Comparison of ENCODE assay signal across 2 fruit fly cellular contexts in genomic region chr2L:14141238-14141637, dm6.
TF ChIP-seq lines count a peak whose summit lies in the region.

No protein-coding gene starts in this region.

TF ChIP-seq in whole organism, embryonic, 481 proteins besides CTCF, POLR2A, EP300 and RAD21 (continued from another document and continues in another):
- peak; percentile 65; the same call in 1 of the 2 replicates for TF ChIP-seq CG14014 (GFP tag; IDR thresholded peaks at IDR 0.05; lab: Robert Waterston, UW)
- no peak for TF ChIP-seq salm (tag; optimal IDR thresholded peaks at IDR 0.05; lab: Kevin White, UChicago)
- TF ChIP-seq CG18011 (GFP tag; optimal IDR thresholded peaks at IDR 0.05; lab: Kevin White, UChicago): no peak
- no peak for TF ChIP-seq kay (GFP tag; optimal IDR thresholded peaks at IDR 0.05; lab: Kevin White, UChicago)
- TF ChIP-seq CG6689 (GFP tag; IDR thresholded peaks at IDR 0.05; lab: Robert Waterston, UW): peak; percentile 32; the same call in 1 of the 2 replicates
- TF ChIP-seq vfl (GFP tag; optimal IDR thresholded peaks at IDR 0.05; lab: Kevin White, UChicago): no peak
- TF ChIP-seq CG12236 (GFP tag; optimal IDR thresholded peaks at IDR 0.05; lab: Kevin White, UChicago): no peak
- TF ChIP-seq lmd (GFP tag; IDR thresholded peaks at IDR 0.05; lab: Robert Waterston, UW): peak; percentile 43
- no peak for TF ChIP-seq CG4820 (GFP tag; optimal IDR thresholded peaks at IDR 0.05; lab: Kevin White, UChicago)
- no peak for TF ChIP-seq CG17568 (GFP tag; optimal IDR thresholded peaks at IDR 0.05; lab: Kevin White, UChicago)
- no peak for TF ChIP-seq CG17612 (GFP tag; IDR thresholded peaks at IDR 0.05; lab: Robert Waterston, UW)
- no peak for TF ChIP-seq fd102C (GFP tag; optimal IDR thresholded peaks at IDR 0.05; lab: Kevin White, UChicago)
- 0 out of 2 replicates have a peak, but pooled peaks have one; percentile 16 for TF ChIP-seq HLH3B (GFP tag; IDR thresholded peaks at IDR 0.05; lab: Robert Waterston, UW)
- no peak for TF ChIP-seq psq (GFP tag; optimal IDR thresholded peaks at IDR 0.05; lab: Kevin White, UChicago)
- TF ChIP-seq CG13424 (tag; optimal IDR thresholded peaks at IDR 0.05; lab: Kevin White, UChicago): peak; percentile 46
- no peak for TF ChIP-seq gsb (GFP tag; IDR thresholded peaks at IDR 0.05; lab: Robert Waterston, UW)
- no peak for TF ChIP-seq CG1647 (GFP tag; optimal IDR thresholded peaks at IDR 0.05; lab: Kevin White, UChicago)
- TF ChIP-seq Atf3 (GFP tag; optimal IDR thresholded peaks at IDR 0.05; lab: Kevin White, UChicago): no peak
- TF ChIP-seq CG16813 (GFP tag; IDR thresholded peaks at IDR 0.05; lab: Robert Waterston, UW; ENCODE audit: partially characterized antibody): no peak
- TF ChIP-seq CG12744 (GFP tag; optimal IDR thresholded peaks at IDR 0.05; lab: Kevin White, UChicago): no peak
- TF ChIP-seq Atf6 (GFP tag; IDR thresholded peaks at IDR 0.05; lab: Robert Waterston, UW): peak; percentile 47; the same call in 1 of the 2 replicates
- no peak for TF ChIP-seq CG10147 (GFP tag; optimal IDR thresholded peaks at IDR 0.05; lab: Kevin White, UChicago)
- TF ChIP-seq CG2678 (tag; optimal IDR thresholded peaks at IDR 0.05; lab: Kevin White, UChicago): peak; percentile 75
- TF ChIP-seq Tbp (GFP tag; optimal IDR thresholded peaks at IDR 0.05; lab: Kevin White, UChicago): no peak
- peak; percentile 19 for TF ChIP-seq BtbVII (GFP tag; optimal IDR thresholded peaks at IDR 0.05; lab: Kevin White, UChicago)
- no peak for TF ChIP-seq kni (GFP tag; optimal IDR thresholded peaks at IDR 0.05; lab: Kevin White, UChicago)
- TF ChIP-seq gce (GFP tag; IDR thresholded peaks at IDR 0.05; lab: Robert Waterston, UW): no peak
- peak; percentile 29 for TF ChIP-seq CG12659 (GFP tag; optimal IDR thresholded peaks at IDR 0.05; lab: Kevin White, UChicago)
- TF ChIP-seq CG14441 (GFP tag; IDR thresholded peaks at IDR 0.05; lab: Robert Waterston, UW): peak; percentile 38
- 0 out of 2 replicates have a peak, but pooled peaks have one; percentile 15 for TF ChIP-seq CG32772 (GFP tag; IDR thresholded peaks at IDR 0.05; lab: Robert Waterston, UW)
- no peak for TF ChIP-seq Hr39 (optimal IDR thresholded peaks at IDR 0.05; lab: Kevin White, UChicago)
- no peak for TF ChIP-seq Abd-B (GFP tag; optimal IDR thresholded peaks at IDR 0.05; lab: Kevin White, UChicago)
- TF ChIP-seq CG42726 (GFP tag; IDR thresholded peaks at IDR 0.05; lab: Robert Waterston, UW; ENCODE audit: partially characterized antibody): no peak
- no peak for TF ChIP-seq otp (GFP tag; IDR thresholded peaks at IDR 0.05; lab: Robert Waterston, UW)
- TF ChIP-seq CG2120 (GFP tag; optimal IDR thresholded peaks at IDR 0.05; lab: Kevin White, UChicago): peak; percentile 68
- TF ChIP-seq CG18619 (GFP tag; optimal IDR thresholded peaks at IDR 0.05; lab: Kevin White, UChicago): peak; percentile 31
- peak; percentile 63 for TF ChIP-seq Meics (GFP tag; optimal IDR thresholded peaks at IDR 0.05; lab: Kevin White, UChicago)
- no peak for TF ChIP-seq HLH4C (GFP tag; IDR thresholded peaks at IDR 0.05; lab: Robert Waterston, UW; ENCODE audit: partially characterized antibody)
- peak; percentile 85 for TF ChIP-seq CG18599 (GFP tag; optimal IDR thresholded peaks at IDR 0.05; lab: Kevin White, UChicago)
- peak; percentile 55 for TF ChIP-seq PHDP (tag; optimal IDR thresholded peaks at IDR 0.05; lab: Kevin White, UChicago)
- no peak for TF ChIP-seq CG15479 (GFP tag; optimal IDR thresholded peaks at IDR 0.05; lab: Kevin White, UChicago)
- TF ChIP-seq shn (GFP tag; optimal IDR thresholded peaks at IDR 0.05; lab: Kevin White, UChicago): peak; percentile 5
- TF ChIP-seq Dbx (GFP tag; IDR thresholded peaks at IDR 0.05; lab: Robert Waterston, UW): peak; percentile 48; the same call in 2 of the 3 replicates
- no peak for TF ChIP-seq CG5953 (GFP tag; IDR thresholded peaks at IDR 0.05; lab: Robert Waterston, UW)
- peak; percentile 59; the same call in 1 of the 2 replicates for TF ChIP-seq slbo (GFP tag; IDR thresholded peaks at IDR 0.05; lab: Robert Waterston, UW)
- peak; percentile 44 for TF ChIP-seq unpg (GFP tag; optimal IDR thresholded peaks at IDR 0.05; lab: Kevin White, UChicago)
- TF ChIP-seq Fer1 (GFP tag; optimal IDR thresholded peaks at IDR 0.05; lab: Kevin White, UChicago): peak; percentile 78
- TF ChIP-seq pfk (GFP tag; optimal IDR thresholded peaks at IDR 0.05; lab: Kevin White, UChicago): no peak
- TF ChIP-seq CG2116 (GFP tag; optimal IDR thresholded peaks at IDR 0.05; lab: Kevin White, UChicago): no peak
- peak; percentile 17 for TF ChIP-seq nmo (GFP tag; optimal IDR thresholded peaks at IDR 0.05; lab: Kevin White, UChicago)
- no peak for TF ChIP-seq stwl (tag; optimal IDR thresholded peaks at IDR 0.05; lab: Kevin White, UChicago)
- no peak for TF ChIP-seq CG16815 (GFP tag; optimal IDR thresholded peaks at IDR 0.05; lab: Kevin White, UChicago)
- no peak for TF ChIP-seq CG12104 (GFP tag; optimal IDR thresholded peaks at IDR 0.05; lab: Kevin White, UChicago)
- no peak for TF ChIP-seq Jarid2 (GFP tag; optimal IDR thresholded peaks at IDR 0.05; lab: Kevin White, UChicago)
- TF ChIP-seq CG12071 (GFP tag; optimal IDR thresholded peaks at IDR 0.05; lab: Kevin White, UChicago): peak; percentile 23
- no peak for TF ChIP-seq Doc2 (GFP tag; IDR thresholded peaks at IDR 0.05; lab: Robert Waterston, UW)
- TF ChIP-seq CG1602 (GFP tag; optimal IDR thresholded peaks at IDR 0.05; lab: Kevin White, UChicago): no peak
- no peak for TF ChIP-seq CG2129 (GFP tag; IDR thresholded peaks at IDR 0.05; lab: Robert Waterston, UW; ENCODE audit: partially characterized antibody)
- TF ChIP-seq jigr1 (GFP tag; IDR thresholded peaks at IDR 0.05; lab: Robert Waterston, UW): no peak
- no peak for TF ChIP-seq Neu2 (GFP tag; optimal IDR thresholded peaks at IDR 0.05; lab: Kevin White, UChicago; ENCODE audit: borderline replicate concordance)
- no peak for TF ChIP-seq CG18764 (GFP tag; optimal IDR thresholded peaks at IDR 0.05; lab: Kevin White, UChicago)
- no peak for TF ChIP-seq insv (GFP tag; optimal IDR thresholded peaks at IDR 0.05; lab: Kevin White, UChicago)
- no peak for TF ChIP-seq CG10431 (GFP tag; optimal IDR thresholded peaks at IDR 0.05; lab: Kevin White, UChicago)
- TF ChIP-seq bcd (GFP tag; optimal IDR thresholded peaks at IDR 0.05; lab: Kevin White, UChicago): peak; percentile 11
- TF ChIP-seq CG14667 (GFP tag; IDR thresholded peaks at IDR 0.05; lab: Robert Waterston, UW): no peak
- TF ChIP-seq seq (GFP tag; IDR thresholded peaks at IDR 0.05; lab: Robert Waterston, UW): no peak

TF ChIP-seq in whole organism, prepupa, 60 proteins besides CTCF, POLR2A, EP300 and RAD21 (continued from another document):
- TF ChIP-seq CG10669 (GFP tag; optimal IDR thresholded peaks at IDR 0.05; lab: Kevin White, UChicago) (peak; percentile 1), CG15336 (GFP tag; IDR thresholded peaks at IDR 0.05; lab: Robert Waterston, UW) (peak; percentile 46), svp (GFP tag; lab: Kevin White, UChicago) (peak; percentile 53), net (GFP tag; optimal IDR thresholded peaks at IDR 0.05; lab: Kevin White, UChicago) (peak; percentile 9), CG8119 (GFP tag; IDR thresholded peaks at IDR 0.05; lab: Robert Waterston, UW) (peak; percentile 44; the same call in 1 of the 3 replicates), topi (GFP tag; optimal IDR thresholded peaks at IDR 0.05; lab: Kevin White, UChicago) (peak; percentile 27), fkh (GFP tag; optimal IDR thresholded peaks at IDR 0.05; lab: Kevin White, UChicago) (no peak), spab (GFP tag; optimal IDR thresholded peaks at IDR 0.05; lab: Kevin White, UChicago) (peak; percentile 9), CG8632 (GFP tag; optimal IDR thresholded peaks at IDR 0.05; lab: Kevin White, UChicago) (peak; percentile 3), CG1621 (tag; optimal IDR thresholded peaks at IDR 0.05; lab: Kevin White, UChicago) (peak; percentile 1), Smox (GFP tag; optimal IDR thresholded peaks at IDR 0.05; lab: Kevin White, UChicago) (peak; percentile 19), CG11762 (GFP tag; optimal IDR thresholded peaks at IDR 0.05; lab: Kevin White, UChicago; ENCODE audit: insufficient read depth) (no peak), Eip93F (GFP tag; optimal IDR thresholded peaks at IDR 0.05; lab: Kevin White, UChicago) (no peak)
